Comparison of ENCODE assay signal across 1 fruit fly cellular context in the genomic region with DNA sequence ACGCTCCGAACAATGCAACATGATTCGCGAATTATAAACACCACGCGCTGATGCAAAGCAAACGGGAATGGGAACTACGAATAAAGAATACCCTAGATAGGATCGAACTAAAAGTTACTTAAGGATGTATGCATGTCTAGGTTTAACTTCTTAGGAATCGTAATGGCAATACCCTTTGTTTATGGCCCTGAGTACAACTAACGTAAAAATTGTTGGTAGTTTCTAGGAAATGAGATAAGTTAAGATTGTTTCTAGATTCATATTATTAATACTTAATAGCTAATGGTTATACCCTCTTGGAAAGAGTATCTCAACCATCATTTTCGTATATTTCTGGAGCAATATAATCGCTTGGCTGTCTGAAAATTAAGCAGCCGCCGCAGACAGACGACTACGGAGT.
TF ChIP-seq lines count a peak whose summit lies in the region.

No protein-coding gene starts in this region.

TF ChIP-seq in whole organism, prepupa, 60 proteins besides CTCF, POLR2A, EP300 and RAD21 (continued from another document):
- TF ChIP-seq dsx (GFP tag; optimal IDR thresholded peaks at IDR 0.05; lab: Kevin White, UChicago; ENCODE audit: poor library complexity, severe bottlenecking) (peak; percentile 2), CG8632 (GFP tag; optimal IDR thresholded peaks at IDR 0.05; lab: Kevin White, UChicago) (no peak), OdsH (GFP tag; optimal IDR thresholded peaks at IDR 0.05; lab: Kevin White, UChicago) (no peak), Smox (GFP tag; optimal IDR thresholded peaks at IDR 0.05; lab: Kevin White, UChicago) (peak; percentile 21), Ets21C (GFP tag; optimal IDR thresholded peaks at IDR 0.05; lab: Kevin White, UChicago) (peak; percentile 10), CG3919 (GFP tag; optimal IDR thresholded peaks at IDR 0.05; lab: Kevin White, UChicago) (no peak), Eip78C (GFP tag; lab: Kevin White, UChicago) (peak; percentile 86), CG6792 (GFP tag; optimal IDR thresholded peaks at IDR 0.05; lab: Kevin White, UChicago) (peak; percentile 22), Hr4 (GFP tag; optimal IDR thresholded peaks at IDR 0.05; lab: Kevin White, UChicago) (no peak), Blimp-1 (GFP tag; optimal IDR thresholded peaks at IDR 0.05; lab: Kevin White, UChicago) (no peak), CG9139 (GFP tag; optimal IDR thresholded peaks at IDR 0.05; lab: Kevin White, UChicago) (no peak), CG10669 (GFP tag; optimal IDR thresholded peaks at IDR 0.05; lab: Kevin White, UChicago) (peak; percentile 12), CG6854 (GFP tag; optimal IDR thresholded peaks at IDR 0.05; lab: Kevin White, UChicago) (no peak), CG6276 (GFP tag; optimal IDR thresholded peaks at IDR 0.05; lab: Kevin White, UChicago) (no peak), topi (GFP tag; optimal IDR thresholded peaks at IDR 0.05; lab: Kevin White, UChicago) (peak; percentile 44), CG32006 (GFP tag; optimal IDR thresholded peaks at IDR 0.05; lab: Kevin White, UChicago) (peak; percentile 40), Met (GFP tag; optimal IDR thresholded peaks at IDR 0.05; lab: Kevin White, UChicago) (peak; percentile 39), CG4318 (GFP tag; optimal IDR thresholded peaks at IDR 0.05; lab: Kevin White, UChicago) (no peak), fkh (GFP tag; optimal IDR thresholded peaks at IDR 0.05; lab: Kevin White, UChicago) (no peak), CG16779 (tag; optimal IDR thresholded peaks at IDR 0.05; lab: Kevin White, UChicago) (no peak), CG7368 (GFP tag; optimal IDR thresholded peaks at IDR 0.05; lab: Kevin White, UChicago) (no peak), CG8119 (GFP tag; IDR thresholded peaks at IDR 0.05; lab: Robert Waterston, UW) (no peak), Sox15 (GFP tag; optimal IDR thresholded peaks at IDR 0.05; lab: Kevin White, UChicago) (no peak), Eip75B (GFP tag; optimal IDR thresholded peaks at IDR 0.05; lab: Kevin White, UChicago) (peak; percentile 36), CG11902 (GFP tag; optimal IDR thresholded peaks at IDR 0.05; lab: Kevin White, UChicago) (no peak), CG11294 (GFP tag; IDR thresholded peaks at IDR 0.05; lab: Robert Waterston, UW) (no peak), cyc (GFP tag; optimal IDR thresholded peaks at IDR 0.05; lab: Kevin White, UChicago) (peak; percentile 29), fd85E (GFP tag; optimal IDR thresholded peaks at IDR 0.05; lab: Kevin White, UChicago) (no peak), CG11762 (GFP tag; optimal IDR thresholded peaks at IDR 0.05; lab: Kevin White, UChicago; ENCODE audit: insufficient read depth) (no peak), CG34406 (GFP tag; optimal IDR thresholded peaks at IDR 0.05; lab: Kevin White, UChicago) (no peak)
